Fruit fly (Drosophila melanogaster) whole organism, embryonic: Measurements from ENCODE around the gene Snx27.

Experiments used
- Abd-B ChIP-seq: fragments of 200-800 bp; sonication (Bioruptor generic); optimal IDR thresholded peaks from 2 replicates; lab custom pipeline; 2018; ENCODE audit warnings: missing biosample characterization, mild to moderate bottlenecking, missing genetic modification characterization, moderate library complexity
- Atf-2 ChIP-seq: fragments of 200-800 bp; sonication (Bioruptor generic); optimal IDR thresholded peaks from 2 replicates; lab custom pipeline; 2016; ENCODE audit warnings: missing biosample characterization, missing genetic modification characterization
- Atf3 ChIP-seq: fragments of 200-800 bp; sonication (Bioruptor generic); optimal IDR thresholded peaks from 3 replicates; lab custom pipeline; 2016; ENCODE audit warnings: missing biosample characterization, missing genetic modification characterization
- Awh ChIP-seq: fragments of 200-800 bp; sonication (Bioruptor generic); IDR thresholded peaks from 2 replicates; pipeline ENCODE4, ENCODE4 v1.3.6; 2022; ENCODE audit warnings: missing biosample characterization, missing genetic modification characterization
- CG10979 ChIP-seq: fragments of 200-800 bp; sonication (Bioruptor generic); optimal IDR thresholded peaks from 2 replicates; lab custom pipeline; 2018; ENCODE audit warnings: missing biosample characterization, mild to moderate bottlenecking, missing genetic modification characterization, moderate library complexity
- CG11093 ChIP-seq: fragments of 200-800 bp; sonication (Bioruptor generic); IDR thresholded peaks from 3 replicates; pipeline ENCODE4 v1.3.6; 2022; ENCODE audit warnings: missing biosample characterization, missing genetic modification characterization
- CG12219 ChIP-seq: fragments of 200-800 bp; sonication (Bioruptor generic); optimal IDR thresholded peaks from 3 replicates; lab custom pipeline; 2018; ENCODE audit warnings: missing biosample characterization, mild to moderate bottlenecking, missing genetic modification characterization
- CG13123 ChIP-seq: fragments of 200-800 bp; sonication (Bioruptor generic); optimal IDR thresholded peaks from 2 replicates; lab custom pipeline; 2016; ENCODE audit warnings: missing biosample characterization, missing genetic modification characterization
- CG13775 ChIP-seq: fragments of 200-800 bp; sonication (Bioruptor generic); optimal IDR thresholded peaks from 3 replicates; lab custom pipeline; 2017; ENCODE audit warnings: missing biosample characterization, mild to moderate bottlenecking, missing genetic modification characterization
- CG14710 ChIP-seq: fragments of 200-800 bp; sonication (Bioruptor generic); optimal IDR thresholded peaks from 3 replicates; lab custom pipeline; 2019; ENCODE audit warnings: missing biosample characterization, mild to moderate bottlenecking, missing genetic modification characterization, moderate library complexity
- CG1602 ChIP-seq: fragments of 200-800 bp; sonication (Bioruptor generic); optimal IDR thresholded peaks from 3 replicates; lab custom pipeline; 2016; ENCODE audit warnings: missing biosample characterization, missing genetic modification characterization
- CG16863 ChIP-seq: fragments of 200-800 bp; sonication (Bioruptor generic); optimal IDR thresholded peaks from 3 replicates; lab custom pipeline; 2016; ENCODE audit warnings: missing biosample characterization, missing genetic modification characterization
- CG17359 ChIP-seq: fragments of 200-800 bp; sonication (Bioruptor generic); optimal IDR thresholded peaks from 3 replicates; lab custom pipeline; 2018; ENCODE audit warnings: missing biosample characterization, mild to moderate bottlenecking, missing genetic modification characterization, moderate library complexity
- CG18764 ChIP-seq: fragments of 200-800 bp; sonication (Bioruptor generic); optimal IDR thresholded peaks from 3 replicates; lab custom pipeline; 2016; ENCODE audit warnings: missing biosample characterization, missing genetic modification characterization
- CG2202 ChIP-seq: fragments of 200-800 bp; sonication (Bioruptor generic); optimal IDR thresholded peaks from 2 replicates; lab custom pipeline; 2018; ENCODE audit warnings: missing biosample characterization, mild to moderate bottlenecking, missing genetic modification characterization
- CG30403 ChIP-seq: fragments of 200-800 bp; sonication (Bioruptor generic); optimal IDR thresholded peaks from 3 replicates; lab custom pipeline; 2016; ENCODE audit warnings: missing biosample characterization, missing genetic modification characterization
- CG33213 ChIP-seq: fragments of 200-800 bp; sonication (Bioruptor generic); optimal IDR thresholded peaks from 3 replicates; lab custom pipeline; 2016; ENCODE audit warnings: missing biosample characterization, missing genetic modification characterization
- CG3407 ChIP-seq: fragments of 200-800 bp; sonication (Bioruptor generic); optimal IDR thresholded peaks from 2 replicates; lab custom pipeline; 2018; ENCODE audit warnings: missing biosample characterization, mild to moderate bottlenecking, missing genetic modification characterization
- CG3847 ChIP-seq: fragments of 200-800 bp; sonication (Bioruptor generic); IDR thresholded peaks from 2 replicates; pipeline ENCODE4 v1.3.6; 2022; ENCODE audit warnings: missing biosample characterization, missing genetic modification characterization
- CG6683 ChIP-seq: fragments of 200-800 bp; sonication (Bioruptor generic); optimal IDR thresholded peaks from 2 replicates; lab custom pipeline; 2017; ENCODE audit warnings: missing biosample characterization, mild to moderate bottlenecking, missing genetic modification characterization, missing genetic modification reagents
- CG7357 ChIP-seq: fragments of 200-800 bp; sonication (Bioruptor generic); IDR thresholded peaks from 3 replicates; pipeline ENCODE4 v1.3.6; 2022; ENCODE audit warnings: missing biosample characterization, missing genetic modification characterization
- CG8290 ChIP-seq, 3 experiments: fragments of 200-800 bp; sonication (Bioruptor generic); optimal IDR thresholded peaks; 2 replicates each; lab custom pipeline; 2016 to 2019; ENCODE audit warnings: missing biosample characterization in 3 of 3, missing genetic modification characterization in 3 of 3, mild to moderate bottlenecking in 2 of 3, moderate library complexity in 1 of 3
- CG8388 ChIP-seq: fragments of 200-800 bp; sonication (Bioruptor generic); optimal IDR thresholded peaks from 2 replicates; lab custom pipeline; 2019; ENCODE audit warnings: missing biosample characterization, mild to moderate bottlenecking, missing genetic modification characterization, moderate library complexity
- CG8478 ChIP-seq: fragments of >200 bp; optimal IDR thresholded peaks from 2 replicates; lab custom pipeline; 2018
- CG9727 ChIP-seq: fragments of 200-800 bp; sonication (Bioruptor generic); optimal IDR thresholded peaks from 3 replicates; lab custom pipeline; 2017; ENCODE audit warnings: missing biosample characterization, mild to moderate bottlenecking, missing genetic modification characterization
- CTCF ChIP-seq: fragments of 200-800 bp; sonication (Bioruptor generic); optimal IDR thresholded peaks from 2 replicates; lab custom pipeline; 2017; ENCODE audit warnings: missing biosample characterization, mild to moderate bottlenecking, missing genetic modification characterization, moderate library complexity
- D ChIP-seq, 2 experiments: fragments of 200-800 bp in 1 of 2; fragments of >200 bp in 1 of 2; sonication (Bioruptor generic) in 1 of 2; optimal IDR thresholded peaks; 2 replicates in 1 of 2; 3 replicates in 1 of 2; lab custom pipeline; 2017; ENCODE audit warnings: mild to moderate bottlenecking in 1 of 2, missing biosample characterization in 1 of 2, missing genetic modification characterization in 1 of 2, missing genetic modification reagents in 1 of 2
- D19A ChIP-seq: fragments of 200-800 bp; optimal IDR thresholded peaks from 3 replicates; lab custom pipeline; 2019; ENCODE audit warnings: missing biosample characterization, mild to moderate bottlenecking, missing genetic modification characterization, moderate library complexity
- Gug ChIP-seq: fragments of 200-800 bp; sonication (Bioruptor generic); IDR thresholded peaks from 4 replicates; pipeline ENCODE4 v1.3.6; 2022; ENCODE audit warnings: missing biosample characterization, missing genetic modification characterization
- Hmx ChIP-seq: fragments of 200-800 bp; sonication (Bioruptor generic); optimal IDR thresholded peaks from 2 replicates; lab custom pipeline; 2016; ENCODE audit warnings: missing biosample characterization, missing genetic modification characterization
- NFAT ChIP-seq: fragments of 200-800 bp; sonication (Bioruptor generic); IDR thresholded peaks from 2 replicates; pipeline ENCODE4 v1.3.6; 2022; ENCODE audit warnings: missing biosample characterization, missing genetic modification characterization
- Poxn ChIP-seq: fragments of 200-800 bp; sonication (Bioruptor generic); IDR thresholded peaks from 2 replicates; pipeline ENCODE4 v1.3.6; 2022; ENCODE audit warnings: missing biosample characterization, missing genetic modification characterization
- Rx ChIP-seq: fragments of 200-800 bp; sonication (Bioruptor generic); IDR thresholded peaks from 2 replicates; pipeline ENCODE4 v1.3.6; 2022; ENCODE audit warnings: missing biosample characterization, missing genetic modification characterization
- Spps ChIP-seq: fragments of 200-800 bp; sonication (Bioruptor generic); optimal IDR thresholded peaks from 2 replicates; lab custom pipeline; 2018; ENCODE audit warnings: missing biosample characterization, mild to moderate bottlenecking, missing genetic modification characterization
- az2 ChIP-seq: fragments of 200-800 bp; sonication (Bioruptor generic); optimal IDR thresholded peaks from 3 replicates; lab custom pipeline; 2016; ENCODE audit warnings: missing biosample characterization, missing genetic modification characterization
- btn ChIP-seq: fragments of 200-800 bp; sonication (Bioruptor generic); optimal IDR thresholded peaks from 2 replicates; lab custom pipeline; 2016; ENCODE audit warnings: missing biosample characterization, missing genetic modification characterization
- croc ChIP-seq: fragments of 200-800 bp; sonication (Bioruptor generic); conservative IDR thresholded peaks from 3 replicates; pipeline ENCODE4 v1.3.6; 2022; ENCODE audit warnings: missing biosample characterization, missing genetic modification characterization
- grn ChIP-seq: fragments of 200-800 bp; sonication (Bioruptor generic); optimal IDR thresholded peaks from 3 replicates; lab custom pipeline; 2017; ENCODE audit warnings: missing biosample characterization, missing genetic modification characterization
- jumu ChIP-seq: fragments of 200-800 bp; sonication (Bioruptor generic); optimal IDR thresholded peaks from 3 replicates; lab custom pipeline; 2016; ENCODE audit warnings: missing biosample characterization, missing genetic modification characterization
- nerfin-1 ChIP-seq: fragments of 200-800 bp; sonication (Bioruptor generic); optimal IDR thresholded peaks from 3 replicates; lab custom pipeline; 2019; ENCODE audit warnings: missing biosample characterization, mild to moderate bottlenecking, missing genetic modification characterization, moderate library complexity
- psq ChIP-seq: fragments of 200-800 bp; sonication (Bioruptor generic); optimal IDR thresholded peaks from 2 replicates; lab custom pipeline; 2017; ENCODE audit warnings: missing biosample characterization, missing genetic modification characterization
- row ChIP-seq: fragments of 200-800 bp; sonication (Bioruptor generic); IDR thresholded peaks from 3 replicates; pipeline ENCODE4 v1.3.6; 2022; ENCODE audit warnings: missing biosample characterization, missing genetic modification characterization
- sim ChIP-seq: fragments of 200-800 bp; sonication (Bioruptor generic); IDR thresholded peaks from 2 replicates; pipeline ENCODE4 v1.3.6; 2022; ENCODE audit warnings: missing biosample characterization, missing genetic modification characterization
- sisA ChIP-seq: fragments of 200-800 bp; sonication (Bioruptor generic); IDR thresholded peaks from 2 replicates; pipeline ENCODE4 v1.3.6; 2022; ENCODE audit warnings: missing biosample characterization, missing genetic modification characterization
- slp2 ChIP-seq: fragments of 200-800 bp; sonication (Bioruptor generic); optimal IDR thresholded peaks from 2 replicates; lab custom pipeline; 2016; ENCODE audit warnings: missing biosample characterization, missing genetic modification characterization
- tin ChIP-seq: fragments of 200-800 bp; sonication (Bioruptor generic); optimal IDR thresholded peaks from 3 replicates; lab custom pipeline; 2016; ENCODE audit warnings: missing biosample characterization, missing genetic modification characterization
- tll ChIP-seq, 2 experiments: fragments of 200-800 bp in 1 of 2; fragments of >200 bp in 1 of 2; sonication (Bioruptor generic) in 1 of 2; optimal IDR thresholded peaks; 2 replicates each; lab custom pipeline; 2017 to 2019; ENCODE audit warnings: missing biosample characterization in 2 of 2, missing genetic modification characterization in 2 of 2, mild to moderate bottlenecking in 1 of 2, moderate library complexity in 1 of 2
- unpg ChIP-seq: fragments of 200-800 bp; sonication (Bioruptor generic); optimal IDR thresholded peaks from 3 replicates; lab custom pipeline; 2018; ENCODE audit warnings: missing biosample characterization, mild to moderate bottlenecking, missing genetic modification characterization, moderate library complexity
- zfh1 ChIP-seq: fragments of 200-800 bp; sonication (Bioruptor generic); IDR thresholded peaks from 3 replicates; pipeline ENCODE4 v1.3.6; 2022; ENCODE audit warnings: missing biosample characterization, missing genetic modification characterization

Snx27 gene

dm6 chrX:5679079-5679932, 58.5 kb downstream of the Snx27 start (continued):
- TF ChIP-seq CG3847 (GFP tag; lab: Robert Waterston, UW) (no peak), grn (GFP tag; lab: Kevin White, UChicago) (no peak), CG13775 (GFP tag; lab: Kevin White, UChicago) (peak; percentile 33), nerfin-1 (tag; lab: Kevin White, UChicago) (peak; percentile 28), sim (GFP tag; lab: Robert Waterston, UW) (peak; percentile 45; the same call in 1 of the 2 replicates), CG30403 (GFP tag; lab: Kevin White, UChicago) (peak; percentile 55), D19A (tag; lab: Kevin White, UChicago) (peak; percentile 43), Abd-B (peak; percentile 29), sisA (GFP tag; lab: Robert Waterston, UW) (peak; percentile 54; the same call in 1 of the 2 replicates), CG3407 (GFP tag; lab: Kevin White, UChicago) (peak; percentile 46), CG6683 (GFP tag; lab: Kevin White, UChicago) (no peak), tll (GFP tag; optimal IDR thresholded peaks at IDR 0.05; lab: Kevin White, UChicago) (no peak), slp2 (GFP tag; lab: Kevin White, UChicago) (peak; percentile 27), Atf-2 (GFP tag; lab: Kevin White, UChicago) (peak; percentile 35), CG33213 (GFP tag; lab: Kevin White, UChicago) (peak; percentile 17), CG13123 (GFP tag; lab: Kevin White, UChicago) (peak; percentile 4), CG12219 (GFP tag; lab: Kevin White, UChicago) (peak; percentile 26), Awh (GFP tag; lab: Robert Waterston, UW) (peak; percentile 57; the same call in 1 of the 2 replicates), Rx (GFP tag; lab: Robert Waterston, UW) (0 out of 2 replicates have a peak, but pooled peaks have one; percentile 28), psq (peak; percentile 26), CG17359 (peak; percentile 54), jumu (peak; percentile 39), tin (GFP tag; lab: Kevin White, UChicago) (peak; percentile 57), Poxn (GFP tag; lab: Robert Waterston, UW) (no peak), CG11093 (GFP tag; lab: Robert Waterston, UW) (0 out of 3 replicates have a peak, but pooled peaks have one; percentile 52), Atf3 (GFP tag; lab: Kevin White, UChicago) (peak; percentile 29), unpg (peak; percentile 63), CG9727 (GFP tag; lab: Kevin White, UChicago) (peak; percentile 68), btn (GFP tag; lab: Kevin White, UChicago) (peak; percentile 3), CG18764 (peak; percentile 41), row (peak; percentile 48; the same call in 1 of the 3 replicates), az2 (peak; percentile 40), Spps (tag; lab: Kevin White, UChicago) (peak; percentile 61), CG8388 (GFP tag; lab: Kevin White, UChicago) (peak; percentile 62), Gug (GFP tag; lab: Robert Waterston, UW) (peak; percentile 6; the same call in 1 of the 4 replicates), CG2202 (tag; lab: Kevin White, UChicago) (peak; percentile 41), CG14710 (peak; percentile 70), NFAT (GFP tag; lab: Robert Waterston, UW) (no peak), CG8290 (GFP tag; optimal IDR thresholded peaks at IDR 0.05; lab: Kevin White, UChicago) (peak; percentile 5), CG8290 (tag; optimal IDR thresholded peaks at IDR 0.05; lab: Kevin White, UChicago) (no peak), CG7357 (GFP tag; lab: Robert Waterston, UW) (no peak), zfh1 (GFP tag; lab: Robert Waterston, UW) (peak; percentile 71; the same call in 2 of the 3 replicates), CG8478 (lab: Kevin White, UChicago) (no peak), CG1602 (peak; percentile 17), CG16863 (GFP tag; lab: Kevin White, UChicago) (peak; percentile 44), D (optimal IDR thresholded peaks at IDR 0.05; lab: Kevin White, UChicago) (no peak), D (GFP tag; optimal IDR thresholded peaks at IDR 0.05; lab: Kevin White, UChicago) (peak; percentile 68), CG10979 (tag; lab: Kevin White, UChicago) (peak; percentile 78), Hmx (GFP tag; lab: Kevin White, UChicago) (no peak), croc (GFP tag; lab: Robert Waterston, UW) (peak; percentile 41; the same call in 1 of the 3 replicates), CTCF (GFP tag; lab: Kevin White, UChicago) (peak; percentile 3)
